Fruit fly (Drosophila melanogaster) whole organism, embryonic: ENCODE results near the gene drl.

Experiments used
- ATbp ChIP-seq: fragments of 200-800 bp; sonication (Bioruptor generic); optimal IDR thresholded peaks from 2 replicates; lab custom pipeline; 2017; ENCODE audit warnings: missing biosample characterization, mild to moderate bottlenecking, missing genetic modification characterization, missing genetic modification reagents
- Aef1 ChIP-seq: fragments of 200-800 bp; sonication (Bioruptor generic); IDR thresholded peaks from 3 replicates; pipeline ENCODE4 v1.3.6; 2022; ENCODE audit warnings: missing biosample characterization, missing genetic modification characterization
- Atf6 ChIP-seq: fragments of 200-800 bp; sonication (Bioruptor generic); IDR thresholded peaks from 2 replicates; pipeline ENCODE4 v1.3.6; 2022; ENCODE audit warnings: missing biosample characterization, missing genetic modification characterization
- Bgb ChIP-seq: fragments of 200-800 bp; sonication (Bioruptor generic); IDR thresholded peaks from 2 replicates; pipeline ENCODE4 v1.3.6; 2022; ENCODE audit warnings: missing biosample characterization, missing genetic modification characterization; ENCODE audit not compliant: partially characterized antibody
- CG10321 ChIP-seq: fragments of 200-800 bp; sonication (Bioruptor generic); IDR thresholded peaks from 2 replicates; pipeline ENCODE4 v1.3.6; 2022; ENCODE audit warnings: missing biosample characterization, missing genetic modification characterization
- CG10543 ChIP-seq: fragments of 200-800 bp; sonication (Bioruptor generic); optimal IDR thresholded peaks from 3 replicates; lab custom pipeline; 2017; ENCODE audit warnings: missing biosample characterization, mild to moderate bottlenecking, missing genetic modification characterization, moderate library complexity
- CG10654 ChIP-seq: fragments of 200-800 bp; sonication (Bioruptor generic); optimal IDR thresholded peaks from 2 replicates; lab custom pipeline; 2016; ENCODE audit warnings: missing biosample characterization, missing genetic modification characterization
- CG11085 ChIP-seq: fragments of 200-800 bp; sonication (Bioruptor generic); IDR thresholded peaks from 2 replicates; pipeline ENCODE4 v1.3.6; 2022; ENCODE audit warnings: missing biosample characterization, missing genetic modification characterization
- CG11247 ChIP-seq: fragments of 200-800 bp; sonication (Bioruptor generic); IDR thresholded peaks from 2 replicates; pipeline ENCODE4 v1.3.6; 2022; ENCODE audit warnings: missing biosample characterization, missing genetic modification characterization
- CG11504 ChIP-seq: fragments of 200-800 bp; sonication (Bioruptor generic); optimal IDR thresholded peaks from 3 replicates; lab custom pipeline; 2019; ENCODE audit warnings: missing biosample characterization, mild to moderate bottlenecking, missing genetic modification characterization, moderate library complexity
- CG12104 ChIP-seq: fragments of 200-800 bp; sonication (Bioruptor generic); optimal IDR thresholded peaks from 3 replicates; lab custom pipeline; 2016; ENCODE audit warnings: missing biosample characterization, missing genetic modification characterization
- CG13624 ChIP-seq: fragments of 200-800 bp; sonication (Bioruptor generic); optimal IDR thresholded peaks from 2 replicates; lab custom pipeline; 2016; ENCODE audit warnings: missing biosample characterization, missing genetic modification characterization
- CG14441 ChIP-seq: fragments of 200-800 bp; sonication (Bioruptor generic); IDR thresholded peaks from 2 replicates; pipeline ENCODE4 v1.3.6; 2022; ENCODE audit warnings: missing biosample characterization, missing genetic modification characterization
- CG1529 ChIP-seq: fragments of 200-800 bp; sonication (Bioruptor generic); optimal IDR thresholded peaks from 3 replicates; lab custom pipeline; 2018; ENCODE audit warnings: missing biosample characterization, missing genetic modification characterization
- CG30431 ChIP-seq: fragments of 200-800 bp; sonication (Bioruptor generic); optimal IDR thresholded peaks from 2 replicates; lab custom pipeline; 2017; ENCODE audit warnings: missing biosample characterization, missing genetic modification characterization
- CG3065 ChIP-seq: fragments of 200-800 bp; sonication (Bioruptor generic); optimal IDR thresholded peaks from 2 replicates; lab custom pipeline; 2016; ENCODE audit warnings: missing biosample characterization, missing genetic modification characterization
- CG3281 ChIP-seq: fragments of 200-800 bp; sonication (Bioruptor generic); optimal IDR thresholded peaks from 3 replicates; lab custom pipeline; 2017; ENCODE audit warnings: missing biosample characterization, mild to moderate bottlenecking, missing genetic modification characterization
- CG34224 ChIP-seq: fragments of 200-800 bp; sonication (Bioruptor generic); IDR thresholded peaks from 3 replicates; pipeline ENCODE4 v1.3.6; 2022; ENCODE audit warnings: missing biosample characterization, missing genetic modification characterization; ENCODE audit not compliant: partially characterized antibody
- CG34376 ChIP-seq: fragments of 200-800 bp; sonication (Bioruptor generic); optimal IDR thresholded peaks from 2 replicates; lab custom pipeline; 2018; ENCODE audit warnings: missing biosample characterization, mild to moderate bottlenecking, missing genetic modification characterization
- CG3995 ChIP-seq: fragments of 200-800 bp; sonication (Bioruptor generic); optimal IDR thresholded peaks from 3 replicates; lab custom pipeline; 2016; ENCODE audit warnings: missing biosample characterization, missing genetic modification characterization
- CkIIα-i1 ChIP-seq: fragments of 200-800 bp; sonication (Bioruptor generic); IDR thresholded peaks from 2 replicates; pipeline ENCODE4 v1.3.6; 2022; ENCODE audit warnings: missing biosample characterization, missing genetic modification characterization
- Doc2 ChIP-seq: fragments of 200-800 bp; sonication (Bioruptor generic); IDR thresholded peaks from 2 replicates; pipeline ENCODE4 v1.3.6; 2022; ENCODE audit warnings: missing biosample characterization, missing genetic modification characterization
- Ets97D ChIP-seq: fragments of 200-800 bp; sonication (Bioruptor generic); optimal IDR thresholded peaks from 3 replicates; lab custom pipeline; 2016; ENCODE audit warnings: missing biosample characterization, missing genetic modification characterization
- Fer2 ChIP-seq: fragments of 200-800 bp; sonication (Bioruptor generic); optimal IDR thresholded peaks from 2 replicates; lab custom pipeline; 2018; ENCODE audit warnings: missing biosample characterization, mild to moderate bottlenecking, missing genetic modification characterization, moderate library complexity
- HmgZ ChIP-seq: fragments of 200-800 bp; sonication (Bioruptor generic); optimal IDR thresholded peaks from 2 replicates; lab custom pipeline; 2018; ENCODE audit warnings: missing biosample characterization, mild to moderate bottlenecking, missing genetic modification characterization
- Hmx ChIP-seq: fragments of 200-800 bp; sonication (Bioruptor generic); optimal IDR thresholded peaks from 2 replicates; lab custom pipeline; 2016; ENCODE audit warnings: missing biosample characterization, missing genetic modification characterization
- Hr39 ChIP-seq: fragments of >200 bp; optimal IDR thresholded peaks from 2 replicates; lab custom pipeline; 2017
- NFAT ChIP-seq: fragments of 200-800 bp; sonication (Bioruptor generic); IDR thresholded peaks from 2 replicates; pipeline ENCODE4 v1.3.6; 2022; ENCODE audit warnings: missing biosample characterization, missing genetic modification characterization
- NK7.1 ChIP-seq: fragments of 200-800 bp; sonication (Bioruptor generic); optimal IDR thresholded peaks from 3 replicates; lab custom pipeline; 2016; ENCODE audit warnings: missing biosample characterization, missing genetic modification characterization
- Nf-YC ChIP-seq: fragments of 200-800 bp; optimal IDR thresholded peaks from 3 replicates; lab custom pipeline; 2019; ENCODE audit warnings: missing biosample characterization, mild to moderate bottlenecking, missing genetic modification characterization, moderate library complexity
- Sin3A ChIP-seq: fragments of >200 bp; optimal IDR thresholded peaks from 2 replicates; lab custom pipeline; 2018
- Stat92E ChIP-seq, 3 experiments: fragments of >200 bp in 2 of 3; fragments of 200-800 bp in 1 of 3; sonication (Bioruptor generic) in 1 of 3; optimal IDR thresholded peaks; 2 replicates each; lab custom pipeline; 2017 to 2019; ENCODE audit warnings: missing biosample characterization in 3 of 3, missing genetic modification characterization in 3 of 3, mild to moderate bottlenecking in 1 of 3, moderate library complexity in 1 of 3
- Trl ChIP-seq, 3 experiments: fragments of >200 bp in 2 of 3; fragments of 200-800 bp in 1 of 3; sonication (Bioruptor generic) in 1 of 3; optimal IDR thresholded peaks; 2 replicates in 1 of 3; 3 replicates in 2 of 3; lab custom pipeline; 2016 to 2017; ENCODE audit warnings: missing biosample characterization in 1 of 3, missing genetic modification characterization in 1 of 3
- ab ChIP-seq: fragments of 200-800 bp; sonication (Bioruptor generic); optimal IDR thresholded peaks from 2 replicates; lab custom pipeline; 2016; ENCODE audit warnings: missing biosample characterization, missing genetic modification characterization
- ase ChIP-seq: fragments of 200-800 bp; sonication (Bioruptor generic); IDR thresholded peaks from 3 replicates; pipeline ENCODE4 v1.3.6; 2022; ENCODE audit warnings: missing biosample characterization, missing genetic modification characterization
- ato ChIP-seq: fragments of 200-800 bp; sonication (Bioruptor generic); IDR thresholded peaks from 2 replicates; pipeline ENCODE4 v1.3.6; 2022; ENCODE audit warnings: missing biosample characterization, missing genetic modification characterization; ENCODE audit not compliant: partially characterized antibody
- bsh ChIP-seq, 2 experiments: fragments of 200-800 bp; sonication (Bioruptor generic); optimal IDR thresholded peaks; 2 replicates each; lab custom pipeline; 2017 to 2018; ENCODE audit warnings: mild to moderate bottlenecking in 2 of 2, missing biosample characterization in 2 of 2, missing genetic modification characterization in 2 of 2, moderate library complexity in 1 of 2
- btn ChIP-seq: fragments of 200-800 bp; sonication (Bioruptor generic); optimal IDR thresholded peaks from 2 replicates; lab custom pipeline; 2016; ENCODE audit warnings: missing biosample characterization, missing genetic modification characterization
- cas ChIP-seq: fragments of 200-800 bp; sonication (Bioruptor generic); IDR thresholded peaks from 2 replicates; pipeline ENCODE4 v1.3.6; 2022; ENCODE audit warnings: missing biosample characterization, missing genetic modification characterization
- chif ChIP-seq, 2 experiments: fragments of 200-800 bp; sonication (Bioruptor generic); optimal IDR thresholded peaks; 3 replicates each; lab custom pipeline; 2016; ENCODE audit warnings: missing biosample characterization in 2 of 2, missing genetic modification characterization in 2 of 2
- emc ChIP-seq: fragments of 200-800 bp; sonication (Bioruptor generic); optimal IDR thresholded peaks from 2 replicates; lab custom pipeline; 2016; ENCODE audit warnings: missing biosample characterization, missing genetic modification characterization
- gce ChIP-seq: fragments of 200-800 bp; sonication (Bioruptor generic); IDR thresholded peaks from 3 replicates; pipeline ENCODE4 v1.3.6; 2022; ENCODE audit warnings: missing biosample characterization, missing genetic modification characterization
- gsb ChIP-seq: fragments of 200-800 bp; sonication (Bioruptor generic); IDR thresholded peaks from 2 replicates; pipeline ENCODE4 v1.3.6; 2022; ENCODE audit warnings: missing biosample characterization, missing genetic modification characterization
- mld ChIP-seq: fragments of 200-800 bp; sonication (Bioruptor generic); IDR thresholded peaks from 3 replicates; pipeline ENCODE4 v1.3.6; 2022; ENCODE audit warnings: missing biosample characterization, missing genetic modification characterization; ENCODE audit not compliant: partially characterized antibody
- nau ChIP-seq: fragments of 200-800 bp; sonication (Bioruptor generic); optimal IDR thresholded peaks from 3 replicates; lab custom pipeline; 2017; ENCODE audit warnings: missing biosample characterization, mild to moderate bottlenecking, missing genetic modification characterization, missing genetic modification reagents
- org-1 ChIP-seq: fragments of 200-800 bp; sonication (Bioruptor generic); optimal IDR thresholded peaks from 2 replicates; lab custom pipeline; 2017; ENCODE audit warnings: missing biosample characterization, missing genetic modification characterization
- p53 ChIP-seq: fragments of 200-800 bp; sonication (Bioruptor generic); optimal IDR thresholded peaks from 2 replicates; lab custom pipeline; 2016; ENCODE audit warnings: missing biosample characterization, missing genetic modification characterization
- peb ChIP-seq: fragments of 200-800 bp; sonication (Bioruptor generic); IDR thresholded peaks from 2 replicates; pipeline ENCODE4 v1.3.6; 2022; ENCODE audit warnings: missing biosample characterization, missing genetic modification characterization
- pho ChIP-seq: fragments of 200-800 bp; sonication (Bioruptor generic); optimal IDR thresholded peaks from 2 replicates; lab custom pipeline; 2016; ENCODE audit warnings: missing biosample characterization, missing genetic modification characterization
- ro ChIP-seq: fragments of 200-800 bp; sonication (Bioruptor generic); IDR thresholded peaks from 2 replicates; pipeline ENCODE4 v1.3.6; 2022; ENCODE audit warnings: missing biosample characterization, missing genetic modification characterization
- sna ChIP-seq: fragments of 200-800 bp; sonication (Bioruptor generic); IDR thresholded peaks from 2 replicates; pipeline ENCODE4 v1.3.6; 2022; ENCODE audit warnings: missing biosample characterization, missing genetic modification characterization; ENCODE audit not compliant: partially characterized antibody
- zf30C ChIP-seq: fragments of 200-800 bp; sonication (Bioruptor generic); optimal IDR thresholded peaks from 3 replicates; lab custom pipeline; 2018; ENCODE audit warnings: missing biosample characterization, mild to moderate bottlenecking, missing genetic modification characterization

The drl gene

DNA sequence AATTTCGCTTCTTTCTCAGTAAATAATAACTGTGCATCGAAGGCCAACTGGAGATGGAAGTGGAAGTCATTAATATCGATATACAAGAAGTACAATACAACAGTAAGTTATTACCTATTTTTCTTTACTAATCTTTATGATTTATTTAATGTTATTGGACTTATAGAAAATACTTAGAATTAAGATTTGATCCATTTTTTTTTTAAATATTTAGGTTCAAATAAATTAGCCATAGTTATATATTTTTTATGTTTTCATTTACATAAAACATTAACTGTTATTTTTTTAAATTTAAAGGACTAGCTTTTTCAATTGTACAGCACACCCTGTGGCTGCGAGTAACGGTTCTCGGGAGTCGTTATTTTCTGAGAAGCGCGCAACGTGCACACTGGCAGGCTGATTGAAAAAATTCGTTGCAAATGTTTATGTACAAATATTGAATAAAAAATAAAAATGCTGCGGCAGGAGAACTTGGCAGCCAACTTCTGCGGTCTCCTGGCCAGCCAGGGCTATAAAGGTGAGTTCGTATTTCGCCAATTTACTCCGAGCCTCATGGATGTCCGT is 4.4 kb upstream of the drl start, which contains the start of the genes gammaTub37C and pigeon (continued):
- no peak for TF ChIP-seq Trl (optimal IDR thresholded peaks at IDR 0.05; lab: Kevin White, UChicago)
- no peak for TF ChIP-seq Trl (GFP tag; optimal IDR thresholded peaks at IDR 0.05; lab: Kevin White, UChicago)
- no peak for TF ChIP-seq Hmx (GFP tag; lab: Kevin White, UChicago)
- TF ChIP-seq ase (GFP tag; lab: Robert Waterston, UW), result no peak
- no peak for TF ChIP-seq p53 (GFP tag; lab: Kevin White, UChicago)
- TF ChIP-seq Aef1, result no peak
- TF ChIP-seq ato (GFP tag; lab: Robert Waterston, UW), result no peak
- no peak for TF ChIP-seq CG11504 (tag; lab: Kevin White, UChicago)
- no peak for TF ChIP-seq gce (GFP tag; lab: Robert Waterston, UW)
- no peak for TF ChIP-seq nau
- no peak for TF ChIP-seq Atf6 (GFP tag; lab: Robert Waterston, UW)
- no peak for TF ChIP-seq CG3065 (GFP tag; lab: Kevin White, UChicago)
- TF ChIP-seq CkIIα-i1 (GFP tag; lab: Robert Waterston, UW), result no peak
- no peak for TF ChIP-seq pho (GFP tag; lab: Kevin White, UChicago)
- TF ChIP-seq CG1529 (GFP tag; lab: Kevin White, UChicago), result no peak
- no peak for TF ChIP-seq peb (GFP tag; lab: Robert Waterston, UW)
- TF ChIP-seq Bgb (GFP tag; lab: Robert Waterston, UW), result peak; percentile 27; the same call in 1 of the 2 replicates
- no peak for TF ChIP-seq zf30C (GFP tag; lab: Kevin White, UChicago)
- TF ChIP-seq CG10654 (GFP tag; lab: Kevin White, UChicago), result no peak
- no peak for TF ChIP-seq NFAT (GFP tag; lab: Robert Waterston, UW)
- TF ChIP-seq ab, result no peak
- no peak for TF ChIP-seq ro
- TF ChIP-seq CG12104, result no peak
- peak; percentile 47 for TF ChIP-seq Ets97D (GFP tag; lab: Kevin White, UChicago)
- no peak for TF ChIP-seq cas (GFP tag; lab: Robert Waterston, UW)
- TF ChIP-seq ATbp (GFP tag; lab: Kevin White, UChicago), result no peak
- TF ChIP-seq bsh (GFP tag; optimal IDR thresholded peaks at IDR 0.05; lab: Kevin White, UChicago), result peak in 1 of 2 experiments; percentile 15
- no peak for TF ChIP-seq CG13624
- TF ChIP-seq CG34376 (GFP tag; lab: Kevin White, UChicago), result no peak
- no peak for TF ChIP-seq CG14441 (GFP tag; lab: Robert Waterston, UW)
- TF ChIP-seq CG11085 (GFP tag; lab: Robert Waterston, UW), result no peak
- TF ChIP-seq CG30431 (GFP tag; lab: Kevin White, UChicago), result no peak
- TF ChIP-seq HmgZ (tag; lab: Kevin White, UChicago), result peak; percentile 15
- TF ChIP-seq CG3995 (GFP tag; lab: Kevin White, UChicago), result peak; percentile 57
- no peak for TF ChIP-seq Hr39 (lab: Kevin White, UChicago)
- TF ChIP-seq CG10321, result no peak
- TF ChIP-seq sna (GFP tag; lab: Robert Waterston, UW), result no peak
- TF ChIP-seq CG34224, result no peak
- no peak for TF ChIP-seq CG10543 (GFP tag; lab: Kevin White, UChicago)
- no peak for TF ChIP-seq Nf-YC (tag; lab: Kevin White, UChicago)
- TF ChIP-seq Sin3A (lab: Kevin White, UChicago), result no peak
- no peak for TF ChIP-seq Stat92E (GFP tag; optimal IDR thresholded peaks at IDR 0.05; lab: Kevin White, UChicago)
- no peak for TF ChIP-seq CG3281 (GFP tag; lab: Kevin White, UChicago)
- TF ChIP-seq btn (GFP tag; lab: Kevin White, UChicago), result no peak
- no peak for TF ChIP-seq CG11247 (GFP tag; lab: Robert Waterston, UW)
- TF ChIP-seq emc, result no peak
- TF ChIP-seq chif (GFP tag; optimal IDR thresholded peaks at IDR 0.05; lab: Kevin White, UChicago), result no peak
- TF ChIP-seq NK7.1 (GFP tag; lab: Kevin White, UChicago), result no peak
- no peak for TF ChIP-seq org-1
- no peak for TF ChIP-seq gsb
- TF ChIP-seq mld, result no peak
- TF ChIP-seq Doc2 (GFP tag; lab: Robert Waterston, UW), result no peak
- TF ChIP-seq Fer2 (tag; lab: Kevin White, UChicago), result no peak
